Worm (Caenorhabditis elegans): ENCODE data around the gene znf-207.

Gene znf-207

DNA sequence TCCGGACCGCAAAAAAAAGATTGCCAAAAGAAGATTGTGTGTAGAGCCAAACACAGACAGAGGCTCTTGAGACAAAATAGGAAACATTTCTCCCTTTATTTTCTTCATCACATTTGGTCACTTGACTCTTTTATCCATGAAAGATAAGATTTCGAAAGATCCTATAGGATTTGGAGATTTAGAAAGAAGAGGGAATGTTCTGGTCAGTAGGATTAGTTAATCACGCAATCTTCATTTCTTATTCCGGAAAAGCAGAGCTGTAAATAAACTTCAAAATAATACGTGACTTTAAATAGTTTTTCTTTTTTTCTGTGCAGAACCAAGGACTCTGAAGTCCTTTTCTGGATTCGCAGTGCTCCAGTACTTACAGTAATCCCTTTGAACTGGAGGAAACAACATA lies 36.5 kb downstream of the znf-207 start:
- TF ChIP-seq hlh-8 (tag; optimal IDR thresholded peaks at IDR 0.05) (no peak), fkh-6 (tag; optimal IDR thresholded peaks at IDR 0.05) (no peak), syd-9 (tag; optimal IDR thresholded peaks at IDR 0.05) (no peak), ceh-24 (tag; optimal IDR thresholded peaks at IDR 0.05) (no peak), hlh-13 (GFP tag; optimal IDR thresholded peaks at IDR 0.05) (no peak), sox-4 (tag; optimal IDR thresholded peaks at IDR 0.05) (no peak), unc-3 (GFP tag; conservative IDR thresholded peaks at IDR 0.05) (no peak), unc-3 (tag; optimal IDR thresholded peaks at IDR 0.05) (no peak), Y22D7AL.16 (tag; optimal IDR thresholded peaks at IDR 0.05) (no peak), lin-11 (tag; optimal IDR thresholded peaks at IDR 0.05) (no peak), ceh-19 (GFP tag; optimal IDR thresholded peaks at IDR 0.05) (no peak), tbx-7 (tag; optimal IDR thresholded peaks at IDR 0.05) (no peak), ahr-1 (tag; optimal IDR thresholded peaks at IDR 0.05) (no peak), elt-2 (tag; optimal IDR thresholded peaks at IDR 0.05) (no peak), dmd-4 (tag; optimal IDR thresholded peaks at IDR 0.05; ENCODE audit: borderline replicate concordance) (no peak), nhr-232 (tag; optimal IDR thresholded peaks at IDR 0.05) (no peak), pax-1 (tag; optimal IDR thresholded peaks at IDR 0.05) (no peak), zip-5 (tag; optimal IDR thresholded peaks at IDR 0.05) (no peak), unc-86 (tag; optimal IDR thresholded peaks at IDR 0.05) (no peak)

ce11 chrIV:11348822-11349221 lies 38.0 kb downstream of the znf-207 start:
- no peak for TF ChIP-seq tbx-2 (tag; optimal IDR thresholded peaks at IDR 0.05)
- TF ChIP-seq ceh-2 (tag; optimal IDR thresholded peaks at IDR 0.05), result no peak
- no peak for TF ChIP-seq fkh-10 (GFP tag; optimal IDR thresholded peaks at IDR 0.05)
- TF ChIP-seq ceh-22 (tag; optimal IDR thresholded peaks at IDR 0.05), result no peak
- TF ChIP-seq ttx-3 (tag; optimal IDR thresholded peaks at IDR 0.05), result no peak
- TF ChIP-seq hlh-30 (tag; optimal IDR thresholded peaks at IDR 0.05; ENCODE audit: insufficient read depth), result no peak
- TF ChIP-seq ama-1 (optimal IDR thresholded peaks at IDR 0.05), result no peak
- no peak for TF ChIP-seq ceh-19 (GFP tag; optimal IDR thresholded peaks at IDR 0.05)
- TF ChIP-seq F13H6.1 (tag; optimal IDR thresholded peaks at IDR 0.05), result no peak
- TF ChIP-seq C38D4.7 (GFP tag; optimal IDR thresholded peaks at IDR 0.05), result no peak
- no peak for TF ChIP-seq pqm-1 (tag; optimal IDR thresholded peaks at IDR 0.05)
- TF ChIP-seq hlh-15 (tag; optimal IDR thresholded peaks at IDR 0.05), result no peak
- TF ChIP-seq ceh-30 (tag; optimal IDR thresholded peaks at IDR 0.05), result no peak
- no peak for TF ChIP-seq ceh-48 (tag; optimal IDR thresholded peaks at IDR 0.05)
- no peak for TF ChIP-seq che-1 (tag; optimal IDR thresholded peaks at IDR 0.05)

- TF ChIP-seq T23F11.4 (GFP tag; optimal IDR thresholded peaks at IDR 0.05), result no peak
- no peak for TF ChIP-seq pha-2 (tag; optimal IDR thresholded peaks at IDR 0.05)
- no peak for TF ChIP-seq elt-4 (tag; optimal IDR thresholded peaks at IDR 0.05)
- peak; percentile 14 for TF ChIP-seq unc-42 (tag; optimal IDR thresholded peaks at IDR 0.05)
- TF ChIP-seq ceh-14 (tag; optimal IDR thresholded peaks at IDR 0.05), result peak; percentile 22
Observed at ce11 chrIV:11349747-11350146, 39.0 kb downstream of the znf-207 start.

DNA sequence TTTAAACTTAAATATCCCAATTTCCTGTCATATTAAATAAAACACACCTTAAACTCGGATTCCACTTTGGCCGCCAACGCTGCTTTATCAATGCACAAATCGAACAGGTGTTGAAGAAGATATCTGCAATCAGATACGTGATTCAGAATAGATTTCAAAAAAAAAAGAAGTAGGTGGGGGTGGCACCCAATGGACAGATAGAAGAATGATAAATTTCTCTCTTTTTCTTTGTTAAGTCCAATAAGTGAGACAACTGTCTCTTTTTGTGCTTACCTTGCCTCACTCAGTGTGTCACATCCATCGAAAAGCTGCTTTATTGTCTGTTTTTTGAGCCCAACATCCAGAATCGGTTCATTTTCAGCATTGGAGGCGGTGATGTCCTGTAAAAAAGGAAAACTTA lies 40.0 kb downstream of the znf-207 start:
- TF ChIP-seq F13H6.1 (tag; optimal IDR thresholded peaks at IDR 0.05) (no peak), ceh-18 (tag; optimal IDR thresholded peaks at IDR 0.05) (peak; percentile 52)

- no peak for TF ChIP-seq hlh-8 (tag; optimal IDR thresholded peaks at IDR 0.05)
- no peak for TF ChIP-seq hlh-6 (tag; optimal IDR thresholded peaks at IDR 0.05)
- TF ChIP-seq che-1 (tag; optimal IDR thresholded peaks at IDR 0.05), result no peak
- no peak for TF ChIP-seq unc-55 (GFP tag; optimal IDR thresholded peaks at IDR 0.05)
- no peak for TF ChIP-seq ref-2 (tag; optimal IDR thresholded peaks at IDR 0.05)
- no peak for TF ChIP-seq mec-3 (tag; optimal IDR thresholded peaks at IDR 0.05; ENCODE audit: borderline replicate concordance)
- no peak for TF ChIP-seq fax-1 (tag; optimal IDR thresholded peaks at IDR 0.05)
- no peak for TF ChIP-seq sox-2 (GFP tag; IDR thresholded peaks at IDR 0.05)
- no peak for TF ChIP-seq ceh-48 (tag; optimal IDR thresholded peaks at IDR 0.05)
Observed at ce11 chrIV:11351563-11351962, 40.8 kb downstream of the znf-207 start.
